Worm (Caenorhabditis elegans): ENCODE data around the gene pals-20.
A peak's percentile ranks its signal among the peaks of the same experiment; 100 is the strongest.

Gene pals-20

DNA sequence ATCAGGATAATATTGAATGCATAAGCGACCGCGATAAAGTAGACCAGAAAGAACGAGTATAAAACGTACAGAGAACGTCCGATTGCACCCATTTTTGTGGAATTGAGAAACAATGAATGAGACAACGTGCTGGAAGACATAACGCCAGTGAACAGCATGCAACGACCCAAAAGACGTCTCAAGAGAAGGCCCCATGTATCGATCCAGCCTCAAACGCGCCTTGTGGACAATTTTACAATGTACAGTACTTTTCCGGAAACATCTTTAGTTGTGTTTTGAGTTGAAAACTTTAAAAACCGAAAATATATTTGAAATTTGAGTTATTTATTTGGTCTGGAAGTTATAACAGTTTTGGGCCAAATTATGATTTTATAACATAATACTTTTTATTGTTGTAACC, 37.4 kb downstream of the pals-20 start, which contains the start of gene Y82E9BL.3:
TSS of gene Y82E9BL.3 (minus strand) at position 101 of the 400 bp plus-strand sequence.
- TF ChIP-seq lin-39 (tag; optimal IDR thresholded peaks at IDR 0.05): no peak
- no peak for TF ChIP-seq egl-5 (tag; optimal IDR thresholded peaks at IDR 0.05)
- no peak for TF ChIP-seq pha-4 (tag; optimal IDR thresholded peaks at IDR 0.05)
- no peak for TF ChIP-seq ceh-16 (tag; optimal IDR thresholded peaks at IDR 0.05)
- no peak for TF ChIP-seq ztf-11 (tag; optimal IDR thresholded peaks at IDR 0.05)
- no peak for TF ChIP-seq nhr-67 (tag; optimal IDR thresholded peaks at IDR 0.05)
- TF ChIP-seq fkh-2 (tag; optimal IDR thresholded peaks at IDR 0.05): no peak
- no peak for TF ChIP-seq nhr-11 (tag; optimal IDR thresholded peaks at IDR 0.05)
- TF ChIP-seq tbx-2 (tag; optimal IDR thresholded peaks at IDR 0.05): no peak
- TF ChIP-seq eor-1 (tag; optimal IDR thresholded peaks at IDR 0.05): no peak
- no peak for TF ChIP-seq lin-15B (tag; optimal IDR thresholded peaks at IDR 0.05)
- TF ChIP-seq unc-39 (tag; optimal IDR thresholded peaks at IDR 0.05): no peak

DNA sequence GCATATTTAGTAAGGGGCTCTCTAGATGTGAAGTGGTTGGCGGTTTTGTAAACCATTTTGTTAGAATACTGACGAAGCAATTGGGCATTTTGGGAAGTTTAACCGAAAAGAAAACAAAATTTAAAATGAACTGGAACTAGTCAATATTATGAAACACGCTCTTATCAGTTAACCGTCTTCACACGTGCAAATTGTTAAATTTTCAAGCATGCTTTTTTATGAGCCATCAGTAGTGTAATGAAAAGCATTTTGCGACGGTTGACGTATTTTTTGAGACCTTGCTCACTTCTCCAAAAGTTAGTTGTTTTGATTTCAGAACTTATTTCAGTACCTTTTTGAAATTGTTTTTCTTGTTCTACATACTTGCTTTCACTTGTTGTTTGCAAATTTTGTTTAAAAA, 38.8 kb downstream of the pals-20 start, which contains the start of gene fbxa-25:
TSS of gene fbxa-25 (minus strand) at position 138 of the 400 bp plus-strand sequence.
- no peak for TF ChIP-seq aly-2 (tag; optimal IDR thresholded peaks at IDR 0.05)
- TF ChIP-seq elt-2 (tag; optimal IDR thresholded peaks at IDR 0.05): peak; percentile 38

DNA sequence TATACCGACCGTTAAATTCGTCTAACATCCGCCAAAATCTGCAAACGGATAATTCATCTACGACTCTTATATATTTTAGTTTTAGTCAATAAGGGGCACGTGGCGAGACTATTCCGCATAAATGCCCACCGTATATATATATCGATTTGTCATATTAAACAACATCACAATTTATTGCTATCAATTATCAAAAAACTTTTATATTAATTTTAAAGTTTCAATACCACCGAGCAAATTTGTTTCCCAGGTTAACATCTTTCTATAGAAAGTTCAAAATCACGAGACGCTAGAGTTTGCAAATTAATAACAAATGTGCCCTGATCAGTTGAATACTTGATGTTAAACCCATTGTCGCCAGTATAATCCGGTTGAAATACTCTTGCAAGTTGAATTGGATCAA, 40.6 kb downstream of the pals-20 start, which contains the start of gene Y82E9BL.5:
TSS of gene Y82E9BL.5 (minus strand) at position 101 of the 400 bp plus-strand sequence.
- TF ChIP-seq elt-1 (tag; optimal IDR thresholded peaks at IDR 0.05) (no peak), nhr-67 (tag; optimal IDR thresholded peaks at IDR 0.05) (no peak), lsy-12 (tag; optimal IDR thresholded peaks at IDR 0.05) (no peak), mdl-1 (tag; optimal IDR thresholded peaks at IDR 0.05) (no peak), fkh-2 (tag; optimal IDR thresholded peaks at IDR 0.05) (no peak), nhr-77 (tag; optimal IDR thresholded peaks at IDR 0.05) (no peak), zag-1 (tag; optimal IDR thresholded peaks at IDR 0.05) (no peak), skn-1 (tag; optimal IDR thresholded peaks at IDR 0.05) (no peak), nhr-12 (tag; optimal IDR thresholded peaks at IDR 0.05) (no peak), ceh-16 (tag; optimal IDR thresholded peaks at IDR 0.05) (no peak), pqm-1 (tag; optimal IDR thresholded peaks at IDR 0.05) (no peak), elt-3 (tag; optimal IDR thresholded peaks at IDR 0.05) (no peak), nhr-28 (tag; optimal IDR thresholded peaks at IDR 0.05) (no peak), fkh-10 (GFP tag; optimal IDR thresholded peaks at IDR 0.05) (no peak), eor-1 (tag; optimal IDR thresholded peaks at IDR 0.05) (no peak)

DNA sequence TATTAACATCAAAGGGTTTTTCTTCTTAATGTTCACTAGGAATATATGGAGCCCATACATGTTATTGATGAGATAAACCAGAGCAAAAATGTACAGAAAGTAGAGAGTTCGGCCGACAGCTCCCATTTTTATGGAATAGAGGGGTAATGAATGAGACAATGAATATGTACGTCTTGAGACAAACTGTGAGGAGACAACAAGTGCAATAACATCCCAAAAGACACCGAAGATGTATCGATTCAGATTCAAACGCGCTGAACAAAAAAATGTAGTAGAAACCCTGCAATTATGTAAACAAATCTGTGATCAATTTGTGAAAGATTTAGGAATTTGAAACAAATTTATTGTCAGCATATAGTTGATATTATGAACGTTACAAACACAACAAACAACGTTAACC, 41.1 kb downstream of the pals-20 start:
- TF ChIP-seq pqm-1 (tag; optimal IDR thresholded peaks at IDR 0.05): no peak

- no peak for TF ChIP-seq fkh-10 (GFP tag; optimal IDR thresholded peaks at IDR 0.05)
- TF ChIP-seq ceh-82 (tag; optimal IDR thresholded peaks at IDR 0.05): no peak
- TF ChIP-seq nhr-43 (tag; optimal IDR thresholded peaks at IDR 0.05; ENCODE audit: poor library complexity, severe bottlenecking): no peak
- no peak for TF ChIP-seq eor-1 (tag; optimal IDR thresholded peaks at IDR 0.05)
- no peak for TF ChIP-seq daf-12 (tag; optimal IDR thresholded peaks at IDR 0.05)
- TF ChIP-seq nhr-12 (tag; optimal IDR thresholded peaks at IDR 0.05): no peak
- TF ChIP-seq hmg-11 (tag; optimal IDR thresholded peaks at IDR 0.05): no peak
- no peak for TF ChIP-seq elt-2 (tag; optimal IDR thresholded peaks at IDR 0.05)
- no peak for TF ChIP-seq nhr-67 (tag; optimal IDR thresholded peaks at IDR 0.05)
- TF ChIP-seq fkh-2 (tag; optimal IDR thresholded peaks at IDR 0.05): no peak
- TF ChIP-seq lin-15B (tag; optimal IDR thresholded peaks at IDR 0.05): no peak
- TF ChIP-seq tbx-2 (tag; optimal IDR thresholded peaks at IDR 0.05): no peak
- no peak for TF ChIP-seq nhr-28 (tag; optimal IDR thresholded peaks at IDR 0.05)
- no peak for TF ChIP-seq elt-1 (tag; optimal IDR thresholded peaks at IDR 0.05)
- no peak for TF ChIP-seq mdl-1 (tag; optimal IDR thresholded peaks at IDR 0.05)
- TF ChIP-seq ceh-9 (tag; optimal IDR thresholded peaks at IDR 0.05): no peak
- no peak for TF ChIP-seq unc-62 (GFP tag; optimal IDR thresholded peaks at IDR 0.05)
These were observed 42.4 kb downstream of the pals-20 start, which contains the start of gene Y82E9BL.6 for ce11 chrIII:1345694-1346093. Gene Y82E9BL.6, minus strand, starts transcription at chrIII:1345794.

- TF ChIP-seq ZK546.5 (tag; optimal IDR thresholded peaks at IDR 0.05) (no peak), lin-15B (tag; optimal IDR thresholded peaks at IDR 0.05) (no peak), tbx-2 (tag; optimal IDR thresholded peaks at IDR 0.05) (no peak), nfya-1 (tag; optimal IDR thresholded peaks at IDR 0.05; ENCODE audit: insufficient read depth) (no peak), zag-1 (tag; optimal IDR thresholded peaks at IDR 0.05) (no peak), ztf-4 (tag; optimal IDR thresholded peaks at IDR 0.05) (no peak), sea-2 (GFP tag; optimal IDR thresholded peaks at IDR 0.05) (no peak), nhr-76 (tag; optimal IDR thresholded peaks at IDR 0.05) (no peak), fkh-2 (tag; optimal IDR thresholded peaks at IDR 0.05) (no peak), pha-4 (tag; optimal IDR thresholded peaks at IDR 0.05) (no peak)
These were observed 45.2 kb downstream of the pals-20 start, which contains the start of gene fbxa-27 for ce11 chrIII:1342919-1343419. Gene fbxa-27, plus strand, starts transcription at chrIII:1342969.
